Fruit fly (Drosophila melanogaster) ovary, adult (tissue): ENCODE results near the gene Alp1.

Experiments used
- CG17801 ChIP-seq: fragments of 200-800 bp; optimal IDR thresholded peaks from 2 replicates; lab custom pipeline; 2019; ENCODE audit warnings: missing biosample characterization, mild to moderate bottlenecking, missing genetic modification characterization, moderate library complexity; ENCODE audit not compliant: partially characterized antibody

Alp1 gene

dm6 chr3L:21449336-21449735 lies 4.7 kb upstream of the Alp1 start:
- TF ChIP-seq CG17801 (GFP tag; lab: Kevin White, UChicago): no peak

DNA sequence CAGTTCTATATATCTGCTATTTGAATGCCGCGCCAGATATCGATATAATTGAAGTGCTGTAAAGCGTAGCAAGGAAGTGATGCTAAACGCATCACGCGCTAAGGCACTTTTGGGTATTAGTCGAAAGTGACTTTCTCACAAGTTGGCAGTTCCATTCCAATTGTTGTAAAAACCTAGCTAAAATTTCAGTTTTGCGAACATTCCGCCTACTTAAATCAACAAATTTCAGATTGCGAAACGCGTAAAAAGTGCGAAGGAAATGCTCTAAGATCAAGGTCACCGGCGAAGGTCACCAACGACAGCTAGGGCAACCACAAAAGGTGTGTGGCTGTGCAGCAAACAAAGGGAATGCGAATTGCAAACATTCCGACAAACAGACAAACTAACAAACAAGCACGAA lies 1.1 kb upstream of the Alp1 start, which contains the start of gene Syx7:
Syx7 (plus strand) TSS at position 131 of the 400 bp plus-strand sequence.
- peak; percentile 39 for TF ChIP-seq CG17801 (GFP tag; lab: Kevin White, UChicago)

DNA sequence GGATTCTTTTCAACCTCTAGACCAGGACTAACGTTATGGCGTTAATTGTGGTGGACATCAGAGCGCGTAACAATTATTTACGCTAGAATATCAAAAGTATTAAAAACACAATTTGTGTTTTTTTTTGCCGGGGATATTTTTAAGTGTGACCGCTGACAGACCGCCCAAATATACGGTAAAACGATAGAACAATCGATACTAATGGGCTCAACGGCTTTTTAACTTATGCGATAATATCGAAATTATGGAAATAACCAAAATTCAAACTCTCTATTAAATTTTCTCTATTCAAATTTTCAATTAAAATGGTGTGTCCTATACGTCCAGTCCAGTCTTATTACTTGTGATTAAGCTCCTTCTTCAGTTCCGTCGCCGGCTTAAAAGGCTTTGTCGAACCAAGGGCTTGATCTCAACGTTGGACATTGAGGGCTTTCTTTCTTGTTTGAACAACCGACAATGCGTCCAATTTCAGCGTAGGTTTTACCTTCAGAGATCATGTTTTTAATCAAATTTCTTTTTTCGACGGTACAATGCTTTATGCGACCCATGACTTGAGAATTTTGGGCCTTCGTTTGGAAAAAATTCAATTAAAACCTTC lies 3.3 kb downstream of the Alp1 start, which contains the start of gene CG5664:
CG5664 (minus strand) TSS at position 148 of the 598 bp plus-strand sequence.
- no peak for TF ChIP-seq CG17801 (GFP tag; lab: Kevin White, UChicago)

dm6 chr3L:21436089-21436488 lies 8.5 kb downstream of the Alp1 start:
- no peak for TF ChIP-seq CG17801 (GFP tag; lab: Kevin White, UChicago)

DNA sequence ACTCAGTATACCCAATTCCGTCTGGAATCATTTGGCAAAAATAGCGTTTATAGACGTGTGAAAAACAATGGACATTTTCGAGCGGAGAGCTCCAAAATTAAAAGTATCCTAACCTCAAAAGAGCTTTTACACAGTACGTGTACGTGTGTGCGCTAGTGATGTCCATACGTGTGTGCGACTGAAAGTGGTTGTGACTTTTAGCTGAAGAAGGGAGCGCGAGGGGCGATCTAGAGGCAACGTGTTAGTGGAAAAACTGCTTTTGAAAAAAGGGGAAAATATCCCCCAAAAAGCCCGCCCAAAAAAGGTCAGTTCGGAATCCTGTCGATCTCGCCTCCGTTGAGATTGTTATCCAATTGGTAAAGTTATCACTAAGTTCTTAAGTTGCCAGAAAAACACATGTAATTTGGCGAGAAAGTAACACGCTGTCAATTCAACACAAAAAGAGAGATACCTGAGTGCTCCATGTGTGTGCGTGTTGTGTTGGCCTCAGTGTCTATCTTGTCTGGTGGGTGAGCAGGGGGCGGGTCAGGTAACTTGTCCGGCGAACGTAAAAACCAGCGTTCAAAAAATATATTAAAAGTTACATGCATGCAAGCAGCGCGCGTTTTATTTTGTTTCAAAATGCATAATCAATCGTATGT lies 10.8 kb downstream of the Alp1 start:
- TF ChIP-seq CG17801 (GFP tag; lab: Kevin White, UChicago): no peak

- peak; percentile 31 for TF ChIP-seq CG17801 (GFP tag; lab: Kevin White, UChicago)
Observed at dm6 chr3L:21433098-21433497, 11.5 kb downstream of the Alp1 start, which contains the start of the genes barc and Aef1. Gene barc, minus strand, starts transcription at chr3L:21433134. Gene Aef1, plus strand, starts transcription at chr3L:21433422.

DNA sequence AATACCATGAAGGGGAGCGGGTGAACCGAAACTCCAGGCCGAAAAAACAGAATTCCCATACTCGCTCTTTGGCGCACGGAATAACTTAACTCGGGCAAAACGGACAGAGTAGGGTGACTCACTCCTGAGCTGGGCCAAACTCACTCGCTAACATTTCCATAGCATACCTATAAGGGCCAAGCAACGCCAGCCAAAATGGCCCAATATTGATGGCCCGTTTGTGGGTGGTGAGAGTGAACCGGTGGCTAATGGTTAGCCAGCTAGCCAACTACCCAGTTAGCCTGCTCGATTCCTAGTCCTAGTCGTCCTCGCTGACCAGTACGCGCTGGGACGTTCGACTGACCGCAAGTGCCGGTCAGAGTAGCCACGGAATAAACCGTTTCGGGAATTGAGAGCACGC lies 17.1 kb downstream of the Alp1 start, which contains the start of gene CG33288:
CG33288 (plus strand) TSS at position 301 of the 400 bp plus-strand sequence.
- no peak for TF ChIP-seq CG17801 (GFP tag; lab: Kevin White, UChicago)

- no peak for TF ChIP-seq CG17801 (GFP tag; lab: Kevin White, UChicago)
Observed at dm6 chr3L:21417884-21418536, 26.6 kb downstream of the Alp1 start.

DNA sequence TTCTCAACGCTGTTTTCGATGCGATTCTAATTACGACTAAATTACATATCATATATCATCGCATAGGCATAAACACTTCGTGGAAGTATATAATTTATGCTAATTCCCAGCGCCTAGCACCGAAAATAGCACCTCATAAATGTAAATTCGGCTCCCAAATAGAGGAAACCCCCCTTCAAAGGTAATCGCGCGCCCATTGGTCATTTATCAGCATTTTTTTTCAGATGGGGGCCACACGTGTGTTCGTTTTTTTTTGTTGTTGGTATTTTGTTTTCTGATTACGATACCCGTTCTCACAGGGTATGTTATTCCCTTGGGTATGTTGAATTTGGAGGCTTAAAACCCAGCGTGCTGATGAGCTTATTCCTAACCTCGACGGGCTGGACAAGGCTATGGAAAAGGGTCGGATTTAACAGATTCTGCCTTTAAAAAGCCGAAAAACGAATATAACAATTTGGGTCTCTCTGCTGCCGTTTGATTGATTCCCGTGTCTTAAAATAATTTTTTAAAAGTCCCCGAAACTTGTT lies 27.6 kb downstream of the Alp1 start:
- TF ChIP-seq CG17801 (GFP tag; lab: Kevin White, UChicago): no peak

dm6 chr3L:21414331-21414730 lies 30.3 kb downstream of the Alp1 start:
- TF ChIP-seq CG17801 (GFP tag; lab: Kevin White, UChicago): no peak

DNA sequence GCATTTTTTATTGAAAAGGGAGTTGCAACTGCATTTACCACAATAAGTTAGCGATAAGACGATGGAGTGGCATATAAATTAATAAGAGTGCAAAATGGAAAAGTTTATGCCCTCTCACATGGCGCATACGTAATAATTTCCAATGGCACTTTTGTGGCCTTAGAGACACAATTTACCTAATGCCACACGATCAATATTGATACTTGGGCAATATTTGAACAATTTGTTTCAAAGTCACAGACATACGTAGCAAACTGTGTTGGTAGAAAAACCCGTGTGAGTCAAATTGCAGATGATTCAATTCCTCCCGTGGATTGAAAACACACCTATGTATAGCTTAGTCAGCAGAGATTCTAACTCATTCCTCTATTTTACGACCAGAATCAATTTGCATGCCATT lies 32.5 kb downstream of the Alp1 start:
- TF ChIP-seq CG17801 (GFP tag; lab: Kevin White, UChicago): no peak

- no peak for TF ChIP-seq CG17801 (GFP tag; lab: Kevin White, UChicago)
Observed at dm6 chr3L:21406638-21407037, 38.0 kb downstream of the Alp1 start, which contains the start of gene sa. Gene sa, minus strand, starts transcription at chr3L:21406738.

DNA sequence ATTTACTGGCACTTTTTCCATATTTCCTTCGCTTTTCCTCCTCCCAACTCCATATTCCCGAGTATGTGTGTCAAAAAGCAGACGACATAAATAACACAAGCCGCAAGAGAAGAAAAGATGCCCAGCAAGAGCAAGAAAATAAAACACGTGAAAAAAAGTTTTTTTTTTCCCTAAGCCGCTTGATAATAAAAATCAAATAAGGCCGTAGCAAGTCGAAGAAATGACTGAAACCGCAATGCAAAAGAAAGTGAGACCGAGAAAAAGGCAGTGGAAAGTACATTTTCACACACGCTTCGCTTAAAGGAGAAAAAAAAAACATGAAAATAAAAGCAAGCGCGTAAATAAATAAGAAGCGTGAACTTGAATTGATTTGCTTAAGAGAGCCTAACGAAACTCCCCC lies 42.1 kb downstream of the Alp1 start:
- TF ChIP-seq CG17801 (GFP tag; lab: Kevin White, UChicago): no peak

DNA sequence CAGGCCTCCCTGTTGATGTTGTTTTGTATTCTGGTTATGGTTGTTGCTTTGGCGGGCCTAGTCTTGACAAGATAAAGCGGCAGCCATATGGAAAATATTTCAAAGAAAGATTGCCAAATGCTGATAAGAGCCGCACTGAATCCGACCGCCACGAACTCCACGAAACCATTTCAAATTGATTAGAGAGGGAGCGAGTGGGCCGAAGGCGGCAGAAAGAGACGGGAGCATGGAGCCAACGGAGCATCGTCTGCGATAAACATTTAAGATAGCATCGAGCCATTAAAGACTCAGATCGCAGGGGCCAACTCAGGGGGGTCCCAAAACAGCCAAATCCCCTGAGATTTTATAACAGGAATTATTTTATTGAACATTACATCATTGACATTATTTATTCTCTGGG lies 44.4 kb downstream of the Alp1 start:
- TF ChIP-seq CG17801 (GFP tag; lab: Kevin White, UChicago): no peak

DNA sequence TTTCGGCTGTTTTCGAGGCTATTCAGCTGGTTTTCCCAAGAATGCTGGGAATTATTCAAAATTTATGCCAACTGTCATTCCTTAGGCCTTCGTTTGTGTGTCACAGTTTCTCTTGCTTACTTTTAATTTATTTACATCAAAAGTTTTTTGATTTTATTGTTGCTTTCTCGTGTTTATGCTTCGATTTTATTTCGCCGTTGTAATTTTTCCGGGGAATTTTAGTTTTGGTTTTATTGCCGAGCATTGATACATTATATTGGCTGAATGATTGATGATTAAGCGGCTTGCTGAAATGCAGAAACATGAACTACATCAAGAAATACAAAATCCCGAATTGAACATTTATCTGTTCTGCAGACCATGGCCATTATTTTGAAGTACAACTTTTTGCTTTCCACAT lies 46.5 kb downstream of the Alp1 start:
- no peak for TF ChIP-seq CG17801 (GFP tag; lab: Kevin White, UChicago)
